Fruit fly (Drosophila melanogaster) whole organism, embryonic: ENCODE measurements around the gene CG14036.
A peak's percentile ranks its signal among the peaks of the same experiment; 100 is the strongest.

Experiments used
- Abd-B ChIP-seq: fragments of 200-800 bp; sonication (Bioruptor generic); optimal IDR thresholded peaks from 2 replicates; lab custom pipeline; 2018; ENCODE audit warnings: missing biosample characterization, mild to moderate bottlenecking, missing genetic modification characterization, moderate library complexity
- Antp ChIP-seq: fragments of 200-800 bp; sonication (Bioruptor generic); optimal IDR thresholded peaks from 3 replicates; lab custom pipeline; 2016; ENCODE audit warnings: missing biosample characterization, missing genetic modification characterization
- Bgb ChIP-seq: fragments of 200-800 bp; sonication (Bioruptor generic); IDR thresholded peaks from 2 replicates; pipeline ENCODE4 v1.3.6; 2022; ENCODE audit warnings: missing biosample characterization, missing genetic modification characterization; ENCODE audit not compliant: partially characterized antibody
- CG10431 ChIP-seq: fragments of 200-800 bp; sonication (Bioruptor generic); optimal IDR thresholded peaks from 3 replicates; lab custom pipeline; 2018; ENCODE audit warnings: missing biosample characterization, mild to moderate bottlenecking, missing genetic modification characterization
- CG10959 ChIP-seq: fragments of 200-800 bp; sonication (Bioruptor generic); IDR thresholded peaks from 2 replicates; pipeline ENCODE4 v1.3.6; 2022; ENCODE audit warnings: missing biosample characterization, missing genetic modification characterization
- CG12071 ChIP-seq: fragments of 200-800 bp; sonication (Bioruptor generic); optimal IDR thresholded peaks from 3 replicates; lab custom pipeline; 2018; ENCODE audit warnings: missing biosample characterization, mild to moderate bottlenecking, missing genetic modification characterization
- CG12104 ChIP-seq: fragments of 200-800 bp; sonication (Bioruptor generic); optimal IDR thresholded peaks from 3 replicates; lab custom pipeline; 2016; ENCODE audit warnings: missing biosample characterization, missing genetic modification characterization
- CG12744 ChIP-seq: fragments of 200-800 bp; sonication (Bioruptor generic); optimal IDR thresholded peaks from 2 replicates; lab custom pipeline; 2016; ENCODE audit warnings: missing biosample characterization, missing genetic modification characterization
- CG1647 ChIP-seq: fragments of 200-800 bp; sonication (Bioruptor generic); optimal IDR thresholded peaks from 3 replicates; lab custom pipeline; 2016; ENCODE audit warnings: missing biosample characterization, missing genetic modification characterization
- CG17328 ChIP-seq: fragments of 200-800 bp; sonication (Bioruptor generic); IDR thresholded peaks from 2 replicates; pipeline ENCODE4 v1.3.6; 2022; ENCODE audit warnings: missing biosample characterization, missing genetic modification characterization
- CG1832 ChIP-seq: fragments of 200-800 bp; sonication (Bioruptor generic); optimal IDR thresholded peaks from 2 replicates; lab custom pipeline; 2017; ENCODE audit warnings: missing biosample characterization, mild to moderate bottlenecking, missing genetic modification characterization, inconsistent platforms
- CG2678 ChIP-seq: fragments of 200-800 bp; sonication (Bioruptor generic); optimal IDR thresholded peaks from 3 replicates; lab custom pipeline; 2019; ENCODE audit warnings: missing biosample characterization, mild to moderate bottlenecking, missing genetic modification characterization, moderate library complexity
- CG32532 ChIP-seq: fragments of 200-800 bp; sonication (Bioruptor generic); IDR thresholded peaks from 2 replicates; pipeline ENCODE4 v1.3.6; 2022; ENCODE audit warnings: missing biosample characterization, missing genetic modification characterization
- CG4282 ChIP-seq: fragments of 200-800 bp; sonication (Bioruptor generic); optimal IDR thresholded peaks from 2 replicates; lab custom pipeline; 2016; ENCODE audit warnings: missing biosample characterization, missing genetic modification characterization
- CG7372 ChIP-seq: fragments of 200-800 bp; sonication (Bioruptor generic); IDR thresholded peaks from 2 replicates; pipeline ENCODE4 v1.3.6; 2022; ENCODE audit warnings: missing biosample characterization, missing genetic modification characterization
- CG9797 ChIP-seq: fragments of 200-800 bp; sonication (Bioruptor generic); optimal IDR thresholded peaks from 3 replicates; lab custom pipeline; 2018; ENCODE audit warnings: missing biosample characterization, mild to moderate bottlenecking, missing genetic modification characterization
- Camta ChIP-seq: fragments of 200-800 bp; sonication (Bioruptor generic); optimal IDR thresholded peaks from 2 replicates; lab custom pipeline; 2016; ENCODE audit warnings: missing biosample characterization, missing genetic modification characterization
- Chrac-16 ChIP-seq: fragments of 200-800 bp; sonication (Bioruptor generic); optimal IDR thresholded peaks from 3 replicates; lab custom pipeline; 2016; ENCODE audit warnings: missing biosample characterization, missing genetic modification characterization
- Dfd ChIP-seq, 2 experiments: fragments of >200 bp; optimal IDR thresholded peaks; 2 replicates each; lab custom pipeline; 2017; ENCODE audit warnings: missing biosample characterization in 2 of 2, missing genetic modification characterization in 2 of 2
- Dp ChIP-seq: fragments of 200-800 bp; sonication (Bioruptor generic); optimal IDR thresholded peaks from 2 replicates; lab custom pipeline; 2018; ENCODE audit warnings: missing biosample characterization, mild to moderate bottlenecking, missing genetic modification characterization, moderate library complexity
- Dref ChIP-seq: fragments of 200-800 bp; sonication (Bioruptor generic); IDR thresholded peaks from 2 replicates; pipeline ENCODE4 v1.3.6; 2022; ENCODE audit warnings: missing biosample characterization, missing genetic modification characterization
- Ets65A ChIP-seq: fragments of 200-800 bp; sonication (Bioruptor generic); peaks from one replicate; lab custom pipeline; 2016; ENCODE audit warnings: missing biosample characterization, missing genetic modification characterization
- Fer2 ChIP-seq: fragments of 200-800 bp; sonication (Bioruptor generic); optimal IDR thresholded peaks from 2 replicates; lab custom pipeline; 2018; ENCODE audit warnings: missing biosample characterization, mild to moderate bottlenecking, missing genetic modification characterization, moderate library complexity
- HHEX ChIP-seq: fragments of 200-800 bp; sonication (Bioruptor generic); optimal IDR thresholded peaks from 3 replicates; lab custom pipeline; 2017; ENCODE audit warnings: missing biosample characterization, mild to moderate bottlenecking, missing genetic modification characterization, missing genetic modification reagents
- HLH4C ChIP-seq: fragments of 200-800 bp; sonication (Bioruptor generic); IDR thresholded peaks from 3 replicates; pipeline ENCODE4 v1.3.6; 2022; ENCODE audit warnings: missing biosample characterization, missing genetic modification characterization; ENCODE audit not compliant: partially characterized antibody
- Kr ChIP-seq: fragments of 200-800 bp; sonication (Bioruptor generic); optimal IDR thresholded peaks from 2 replicates; lab custom pipeline; 2017; ENCODE audit warnings: missing biosample characterization, mild to moderate bottlenecking, missing genetic modification characterization
- MBD-R2 ChIP-seq: fragments of 200-800 bp; sonication (Bioruptor generic); IDR thresholded peaks from 2 replicates; pipeline ENCODE4 v1.3.6; 2022; ENCODE audit warnings: missing biosample characterization, missing genetic modification characterization
- Max ChIP-seq: fragments of 200-800 bp; sonication (Bioruptor generic); optimal IDR thresholded peaks from 2 replicates; lab custom pipeline; 2016; ENCODE audit warnings: missing biosample characterization, mild to moderate bottlenecking, missing genetic modification characterization
- Myb ChIP-seq: fragments of 200-800 bp; sonication (Bioruptor generic); optimal IDR thresholded peaks from 2 replicates; lab custom pipeline; 2016; ENCODE audit warnings: missing biosample characterization, missing genetic modification characterization
- Nf-YB ChIP-seq: fragments of 200-800 bp; sonication (Bioruptor generic); optimal IDR thresholded peaks from 3 replicates; lab custom pipeline; 2019; ENCODE audit warnings: missing biosample characterization, mild to moderate bottlenecking, missing genetic modification characterization, moderate library complexity
- Oaz ChIP-seq: fragments of 200-800 bp; sonication (Bioruptor generic); IDR thresholded peaks from 2 replicates; pipeline ENCODE4 v1.3.6; 2022; ENCODE audit warnings: missing biosample characterization, missing genetic modification characterization
- Optix ChIP-seq: fragments of 200-800 bp; sonication (Bioruptor generic); IDR thresholded peaks from 3 replicates; pipeline ENCODE4 v1.3.6; 2022; ENCODE audit warnings: missing biosample characterization, missing genetic modification characterization
- Pdp1 ChIP-seq, 2 experiments: fragments of 200-800 bp; sonication (Bioruptor generic); optimal IDR thresholded peaks; 3 replicates each; lab custom pipeline; 2016; ENCODE audit warnings: missing biosample characterization in 2 of 2, missing genetic modification characterization in 2 of 2, mild to moderate bottlenecking in 1 of 2, moderate library complexity in 1 of 2
- Sox102F ChIP-seq: fragments of 200-800 bp; sonication (Bioruptor generic); optimal IDR thresholded peaks from 2 replicates; lab custom pipeline; 2018; ENCODE audit warnings: missing biosample characterization, mild to moderate bottlenecking, missing genetic modification characterization, moderate library complexity
- Taf1 ChIP-seq: fragments of 200-800 bp; sonication (Bioruptor generic); IDR thresholded peaks from 2 replicates; pipeline ENCODE4 v1.3.6; 2022; ENCODE audit warnings: missing biosample characterization, missing genetic modification characterization
- Trl ChIP-seq, 3 experiments: fragments of >200 bp in 2 of 3; fragments of 200-800 bp in 1 of 3; sonication (Bioruptor generic) in 1 of 3; optimal IDR thresholded peaks; 2 replicates in 1 of 3; 3 replicates in 2 of 3; lab custom pipeline; 2016 to 2017; ENCODE audit warnings: missing biosample characterization in 1 of 3, missing genetic modification characterization in 1 of 3
- ac ChIP-seq: fragments of 200-800 bp; sonication (Bioruptor generic); optimal IDR thresholded peaks from 3 replicates; lab custom pipeline; 2017; ENCODE audit warnings: missing biosample characterization, mild to moderate bottlenecking, missing genetic modification characterization
- amos ChIP-seq: fragments of 200-800 bp; sonication (Bioruptor generic); IDR thresholded peaks from 2 replicates; pipeline ENCODE4 v1.3.6; 2022; ENCODE audit warnings: missing biosample characterization, missing genetic modification characterization; ENCODE audit not compliant: partially characterized antibody
- aop ChIP-seq: fragments of 200-800 bp; sonication (Bioruptor generic); IDR thresholded peaks from 2 replicates; pipeline ENCODE4 v1.3.6; 2022; ENCODE audit warnings: missing biosample characterization, missing genetic modification characterization
- bbx ChIP-seq: fragments of 200-800 bp; sonication (Bioruptor generic); IDR thresholded peaks from 2 replicates; pipeline ENCODE4 v1.3.6; 2022; ENCODE audit warnings: missing biosample characterization, missing genetic modification characterization; ENCODE audit not compliant: partially characterized antibody
- cato ChIP-seq: fragments of 200-800 bp; sonication (Bioruptor generic); optimal IDR thresholded peaks from 2 replicates; lab custom pipeline; 2016; ENCODE audit warnings: missing biosample characterization, missing genetic modification characterization, borderline replicate concordance
- caup ChIP-seq: fragments of 200-800 bp; sonication (Bioruptor generic); optimal IDR thresholded peaks from 3 replicates; lab custom pipeline; 2017; ENCODE audit warnings: missing biosample characterization, mild to moderate bottlenecking, missing genetic modification characterization, moderate library complexity; ENCODE audit not compliant: severe bottlenecking
- croc ChIP-seq: fragments of 200-800 bp; sonication (Bioruptor generic); conservative IDR thresholded peaks from 3 replicates; pipeline ENCODE4 v1.3.6; 2022; ENCODE audit warnings: missing biosample characterization, missing genetic modification characterization
- ems ChIP-seq: fragments of 200-800 bp; sonication (Bioruptor generic); optimal IDR thresholded peaks from 3 replicates; lab custom pipeline; 2016; ENCODE audit warnings: missing biosample characterization, missing genetic modification characterization
- gfzf ChIP-seq: fragments of 200-800 bp; sonication (Bioruptor generic); optimal IDR thresholded peaks from 2 replicates; lab custom pipeline; 2016; ENCODE audit warnings: missing biosample characterization, mild to moderate bottlenecking, missing genetic modification characterization, moderate library complexity
- ham ChIP-seq: fragments of 200-800 bp; sonication (Bioruptor generic); IDR thresholded peaks from 2 replicates; pipeline ENCODE4 v1.3.6; 2022; ENCODE audit warnings: missing biosample characterization, missing genetic modification characterization
- klu ChIP-seq: fragments of 200-800 bp; sonication (Bioruptor generic); IDR thresholded peaks from 2 replicates; pipeline ENCODE4 v1.3.6; 2022; ENCODE audit warnings: missing biosample characterization, missing genetic modification characterization
- ro ChIP-seq: fragments of 200-800 bp; sonication (Bioruptor generic); IDR thresholded peaks from 2 replicates; pipeline ENCODE4 v1.3.6; 2022; ENCODE audit warnings: missing biosample characterization, missing genetic modification characterization
- schlank ChIP-seq: fragments of 200-800 bp; sonication (Bioruptor generic); optimal IDR thresholded peaks from 2 replicates; lab custom pipeline; 2018; ENCODE audit warnings: missing biosample characterization, mild to moderate bottlenecking, missing genetic modification characterization
- sens ChIP-seq: fragments of 200-800 bp; sonication (Bioruptor generic); peaks from one replicate; lab custom pipeline; 2016; ENCODE audit warnings: missing biosample characterization, missing genetic modification characterization
- vvl ChIP-seq: fragments of 200-800 bp; sonication (Bioruptor generic); IDR thresholded peaks from 2 replicates; pipeline ENCODE4 v1.3.6; 2022; ENCODE audit warnings: missing biosample characterization, missing genetic modification characterization

The CG14036 gene

DNA sequence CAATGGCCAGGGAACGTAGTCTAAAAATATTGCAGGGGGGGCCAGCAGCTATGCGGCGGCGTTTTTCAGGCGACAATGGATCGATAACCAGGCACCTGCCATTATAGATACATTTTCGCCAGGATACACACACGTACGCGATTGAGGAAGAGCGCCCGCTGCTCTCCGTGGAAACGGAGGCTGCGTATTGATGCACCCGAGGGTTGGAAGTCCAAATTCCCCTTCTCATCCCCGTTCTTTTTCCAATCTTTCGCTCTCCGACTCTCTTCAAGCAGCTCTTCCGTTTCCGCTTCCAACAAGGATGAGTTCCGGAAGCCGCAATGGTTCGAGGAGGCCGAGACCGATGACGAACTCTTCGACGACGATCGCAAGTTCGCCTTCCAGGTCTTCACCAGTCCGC, 41.9 kb upstream of the CG14036 start (continued):
- TF ChIP-seq gfzf (no peak), CG10959 (GFP tag; lab: Robert Waterston, UW) (no peak), Myb (GFP tag; lab: Kevin White, UChicago) (no peak), ac (peak; percentile 16), HHEX (GFP tag; lab: Kevin White, UChicago) (peak; percentile 58), Oaz (GFP tag; lab: Robert Waterston, UW) (no peak), CG7372 (GFP tag; lab: Robert Waterston, UW) (no peak), CG12071 (GFP tag; lab: Kevin White, UChicago) (peak; percentile 86), HLH4C (GFP tag; lab: Robert Waterston, UW) (no peak), Dp (GFP tag; lab: Kevin White, UChicago) (no peak), aop (GFP tag; lab: Robert Waterston, UW) (no peak), croc (no peak), cato (GFP tag; lab: Kevin White, UChicago) (no peak), Antp (GFP tag; lab: Kevin White, UChicago) (no peak), ro (GFP tag; lab: Robert Waterston, UW) (no peak), Chrac-16 (GFP tag; lab: Kevin White, UChicago) (no peak), bbx (GFP tag; lab: Robert Waterston, UW) (0 out of 2 replicates have a peak, but pooled peaks have one; percentile 13), Pdp1 (GFP tag; optimal IDR thresholded peaks at IDR 0.05; lab: Kevin White, UChicago) (no peak), Dref (GFP tag; lab: Robert Waterston, UW) (no peak), Kr (GFP tag; lab: Kevin White, UChicago) (no peak), CG12104 (GFP tag; lab: Kevin White, UChicago) (no peak), Abd-B (no peak), Sox102F (no peak), CG4282 (GFP tag; lab: Kevin White, UChicago) (no peak), Dfd (GFP tag; optimal IDR thresholded peaks at IDR 0.05; lab: Kevin White, UChicago) (no peak), klu (GFP tag; lab: Robert Waterston, UW) (no peak), Camta (no peak), Fer2 (tag; lab: Kevin White, UChicago) (no peak), CG1832 (GFP tag; lab: Kevin White, UChicago) (no peak), CG17328 (GFP tag; lab: Robert Waterston, UW) (no peak), schlank (tag; lab: Kevin White, UChicago) (peak; percentile 65), ham (GFP tag; lab: Robert Waterston, UW) (no peak), vvl (GFP tag; lab: Robert Waterston, UW) (peak; percentile 33; the same call in 1 of the 2 replicates), Bgb (GFP tag; lab: Robert Waterston, UW) (0 out of 2 replicates have a peak, but pooled peaks have one; percentile 6), Max (GFP tag; lab: Kevin White, UChicago) (no peak), amos (no peak), Nf-YB (no peak), Taf1 (no peak), CG1647 (GFP tag; lab: Kevin White, UChicago) (no peak), ems (GFP tag; lab: Kevin White, UChicago) (no peak), sens (GFP tag; lab: Kevin White, UChicago) (no peak), Optix (GFP tag; lab: Robert Waterston, UW) (no peak), CG2678 (tag; lab: Kevin White, UChicago) (peak; percentile 24), CG9797 (GFP tag; lab: Kevin White, UChicago) (no peak), caup (GFP tag; lab: Kevin White, UChicago) (peak; percentile 72), CG12744 (GFP tag; lab: Kevin White, UChicago) (no peak), CG10431 (peak; percentile 52), CG32532 (GFP tag; lab: Robert Waterston, UW) (peak; percentile 23; the same call in 1 of the 2 replicates), MBD-R2 (GFP tag; lab: Robert Waterston, UW) (no peak), Trl (optimal IDR thresholded peaks at IDR 0.05; lab: Kevin White, UChicago) (peak; percentile 33 to 34), Trl (GFP tag; optimal IDR thresholded peaks at IDR 0.05; lab: Kevin White, UChicago) (peak; percentile 23), Ets65A (GFP tag; lab: Kevin White, UChicago) (no peak)
